Fruit fly (Drosophila melanogaster) whole organism, embryonic: ENCODE results near the gene slp1.

ENCODE experiments used
- Atf6 ChIP-seq: fragments of 200-800 bp; sonication (Bioruptor generic); IDR thresholded peaks from 2 replicates; pipeline ENCODE4 v1.3.6; 2022; ENCODE audit warnings: missing biosample characterization, missing genetic modification characterization
- Bdp1 ChIP-seq: fragments of 200-800 bp; sonication (Bioruptor generic); optimal IDR thresholded peaks from 3 replicates; lab custom pipeline; 2016; ENCODE audit warnings: missing biosample characterization, missing genetic modification characterization
- CG10543 ChIP-seq: fragments of 200-800 bp; sonication (Bioruptor generic); optimal IDR thresholded peaks from 3 replicates; lab custom pipeline; 2017; ENCODE audit warnings: missing biosample characterization, mild to moderate bottlenecking, missing genetic modification characterization, moderate library complexity
- CG12155 ChIP-seq: fragments of 200-800 bp; sonication (Bioruptor generic); optimal IDR thresholded peaks from 3 replicates; lab custom pipeline; 2016; ENCODE audit warnings: missing biosample characterization, missing genetic modification characterization
- CG14014 ChIP-seq: fragments of 200-800 bp; sonication (Bioruptor generic); IDR thresholded peaks from 2 replicates; pipeline ENCODE4 v1.3.6; 2022; ENCODE audit warnings: missing biosample characterization, missing genetic modification characterization
- CG15011 ChIP-seq: fragments of 200-800 bp; sonication (Bioruptor generic); optimal IDR thresholded peaks from 3 replicates; lab custom pipeline; 2018; ENCODE audit warnings: missing biosample characterization, mild to moderate bottlenecking, missing genetic modification characterization
- CG16813 ChIP-seq: fragments of 200-800 bp; sonication (Bioruptor generic); IDR thresholded peaks from 3 replicates; pipeline ENCODE4 v1.3.6; 2022; ENCODE audit warnings: missing biosample characterization, missing genetic modification characterization; ENCODE audit not compliant: partially characterized antibody
- CG16815 ChIP-seq: fragments of 200-800 bp; sonication (Bioruptor generic); optimal IDR thresholded peaks from 3 replicates; lab custom pipeline; 2017; ENCODE audit warnings: missing biosample characterization, mild to moderate bottlenecking, missing genetic modification characterization
- CG17328 ChIP-seq: fragments of 200-800 bp; sonication (Bioruptor generic); IDR thresholded peaks from 2 replicates; pipeline ENCODE4 v1.3.6; 2022; ENCODE audit warnings: missing biosample characterization, missing genetic modification characterization
- CG1832 ChIP-seq: fragments of 200-800 bp; sonication (Bioruptor generic); optimal IDR thresholded peaks from 2 replicates; lab custom pipeline; 2017; ENCODE audit warnings: missing biosample characterization, mild to moderate bottlenecking, missing genetic modification characterization, inconsistent platforms
- CG18599 ChIP-seq: fragments of 200-800 bp; sonication (Bioruptor generic); optimal IDR thresholded peaks from 3 replicates; lab custom pipeline; 2017; ENCODE audit warnings: missing biosample characterization, missing genetic modification characterization, mild to moderate bottlenecking, moderate library complexity, missing genetic modification reagents
- CG3847 ChIP-seq: fragments of 200-800 bp; sonication (Bioruptor generic); IDR thresholded peaks from 2 replicates; pipeline ENCODE4 v1.3.6; 2022; ENCODE audit warnings: missing biosample characterization, missing genetic modification characterization
- CG3995 ChIP-seq: fragments of 200-800 bp; sonication (Bioruptor generic); optimal IDR thresholded peaks from 3 replicates; lab custom pipeline; 2016; ENCODE audit warnings: missing biosample characterization, missing genetic modification characterization
- CG4328 ChIP-seq: fragments of 200-800 bp; sonication (Bioruptor generic); optimal IDR thresholded peaks from 3 replicates; lab custom pipeline; 2017; ENCODE audit warnings: missing biosample characterization, missing genetic modification reagents, missing genetic modification characterization
- CG4707 ChIP-seq: fragments of 200-800 bp; sonication (Bioruptor generic); optimal IDR thresholded peaks from 2 replicates; lab custom pipeline; 2018; ENCODE audit warnings: missing biosample characterization, mild to moderate bottlenecking, missing genetic modification characterization, moderate library complexity
- CG6254 ChIP-seq: fragments of 200-800 bp; sonication (Bioruptor generic); optimal IDR thresholded peaks from 3 replicates; lab custom pipeline; 2017; ENCODE audit warnings: mild to moderate bottlenecking, missing biosample characterization, missing genetic modification reagents, missing genetic modification characterization
- CG7839 ChIP-seq: fragments of 200-800 bp; sonication (Bioruptor generic); optimal IDR thresholded peaks from 3 replicates; lab custom pipeline; 2018; ENCODE audit warnings: missing biosample characterization, mild to moderate bottlenecking, missing genetic modification characterization, moderate library complexity
- CG8281 ChIP-seq: fragments of 200-800 bp; sonication (Bioruptor generic); optimal IDR thresholded peaks from 2 replicates; lab custom pipeline; 2018; ENCODE audit warnings: missing biosample characterization, mild to moderate bottlenecking, missing genetic modification characterization, moderate library complexity
- CG8388 ChIP-seq: fragments of 200-800 bp; sonication (Bioruptor generic); optimal IDR thresholded peaks from 2 replicates; lab custom pipeline; 2019; ENCODE audit warnings: missing biosample characterization, mild to moderate bottlenecking, missing genetic modification characterization, moderate library complexity
- CG8924 ChIP-seq: fragments of 200-800 bp; optimal IDR thresholded peaks from 3 replicates; lab custom pipeline; 2019; ENCODE audit warnings: missing biosample characterization, mild to moderate bottlenecking, missing genetic modification characterization, moderate library complexity
- CTCF ChIP-seq: fragments of 200-800 bp; sonication (Bioruptor generic); optimal IDR thresholded peaks from 2 replicates; lab custom pipeline; 2017; ENCODE audit warnings: missing biosample characterization, mild to moderate bottlenecking, missing genetic modification characterization, moderate library complexity
- CkIIα-i1 ChIP-seq: fragments of 200-800 bp; sonication (Bioruptor generic); IDR thresholded peaks from 2 replicates; pipeline ENCODE4 v1.3.6; 2022; ENCODE audit warnings: missing biosample characterization, missing genetic modification characterization
- CoRest ChIP-seq: fragments of 200-800 bp; sonication (Bioruptor generic); optimal IDR thresholded peaks from 3 replicates; lab custom pipeline; 2018; ENCODE audit warnings: missing biosample characterization, mild to moderate bottlenecking, missing genetic modification characterization, moderate library complexity
- D19A ChIP-seq: fragments of 200-800 bp; optimal IDR thresholded peaks from 3 replicates; lab custom pipeline; 2019; ENCODE audit warnings: missing biosample characterization, mild to moderate bottlenecking, missing genetic modification characterization, moderate library complexity
- GATAe ChIP-seq: fragments of 200-800 bp; sonication (Bioruptor generic); conservative IDR thresholded peaks from 2 replicates; pipeline ENCODE4 v1.3.6; 2022; ENCODE audit warnings: missing biosample characterization, missing genetic modification characterization
- H2.0 ChIP-seq: fragments of 200-800 bp; sonication (Bioruptor generic); IDR thresholded peaks from 2 replicates; pipeline ENCODE4 v1.3.6; 2022; ENCODE audit warnings: missing biosample characterization, missing genetic modification characterization
- HmgD ChIP-seq: fragments of 200-800 bp; sonication (Bioruptor generic); optimal IDR thresholded peaks from 3 replicates; lab custom pipeline; 2016; ENCODE audit warnings: missing biosample characterization, missing genetic modification characterization
- Lim3 ChIP-seq: fragments of 200-800 bp; sonication (Bioruptor generic); IDR thresholded peaks from 2 replicates; pipeline ENCODE4 v1.3.6; 2022; ENCODE audit warnings: missing biosample characterization, missing genetic modification characterization
- Lpt ChIP-seq: fragments of >200 bp; optimal IDR thresholded peaks from 2 replicates; lab custom pipeline; 2018; ENCODE audit warnings: missing biosample characterization, missing genetic modification characterization
- Mad ChIP-seq: fragments of 200-800 bp; sonication (Bioruptor generic); optimal IDR thresholded peaks from 2 replicates; lab custom pipeline; 2016; ENCODE audit warnings: missing biosample characterization, missing genetic modification characterization
- Nf-YA ChIP-seq: fragments of 200-800 bp; sonication (Bioruptor generic); IDR thresholded peaks from 2 replicates; pipeline ENCODE4 v1.3.6; 2022; ENCODE audit warnings: missing biosample characterization, missing genetic modification characterization
- NfI ChIP-seq: fragments of 200-800 bp; sonication (Bioruptor generic); optimal IDR thresholded peaks from 3 replicates; lab custom pipeline; 2018; ENCODE audit warnings: missing biosample characterization, mild to moderate bottlenecking, missing genetic modification characterization, moderate library complexity
- Trl ChIP-seq, 3 experiments: fragments of >200 bp in 2 of 3; fragments of 200-800 bp in 1 of 3; sonication (Bioruptor generic) in 1 of 3; optimal IDR thresholded peaks; 2 replicates in 1 of 3; 3 replicates in 2 of 3; lab custom pipeline; 2016 to 2017; ENCODE audit warnings: missing biosample characterization in 1 of 3, missing genetic modification characterization in 1 of 3
- YL-1 ChIP-seq: fragments of 200-800 bp; sonication (Bioruptor generic); optimal IDR thresholded peaks from 3 replicates; lab custom pipeline; 2017; ENCODE audit warnings: missing biosample characterization, mild to moderate bottlenecking, missing genetic modification characterization
- abd-A ChIP-seq: fragments of 200-800 bp; sonication (Bioruptor generic); optimal IDR thresholded peaks from 3 replicates; lab custom pipeline; 2019; ENCODE audit warnings: missing biosample characterization, mild to moderate bottlenecking, missing genetic modification characterization, moderate library complexity
- ato ChIP-seq: fragments of 200-800 bp; sonication (Bioruptor generic); IDR thresholded peaks from 2 replicates; pipeline ENCODE4 v1.3.6; 2022; ENCODE audit warnings: missing biosample characterization, missing genetic modification characterization; ENCODE audit not compliant: partially characterized antibody
- cad ChIP-seq: fragments of >200 bp; optimal IDR thresholded peaks from 2 replicates; lab custom pipeline; 2017; ENCODE audit warnings: missing biosample characterization, missing genetic modification characterization
- cg ChIP-seq: fragments of 200-800 bp; sonication (Bioruptor generic); optimal IDR thresholded peaks from 3 replicates; lab custom pipeline; 2019; ENCODE audit warnings: missing biosample characterization, mild to moderate bottlenecking, missing genetic modification characterization, moderate library complexity
- dysf ChIP-seq: fragments of 200-800 bp; sonication (Bioruptor generic); IDR thresholded peaks from 3 replicates; pipeline ENCODE4 v1.3.6; 2022; ENCODE audit warnings: missing biosample characterization, missing genetic modification characterization
- fd96Cb ChIP-seq: fragments of 200-800 bp; sonication (Bioruptor generic); optimal IDR thresholded peaks from 2 replicates; lab custom pipeline; 2018; ENCODE audit warnings: missing biosample characterization, mild to moderate bottlenecking, missing genetic modification characterization, moderate library complexity
- jumu ChIP-seq: fragments of 200-800 bp; sonication (Bioruptor generic); optimal IDR thresholded peaks from 3 replicates; lab custom pipeline; 2016; ENCODE audit warnings: missing biosample characterization, missing genetic modification characterization
- kni ChIP-seq: fragments of 200-800 bp; sonication (Bioruptor generic); optimal IDR thresholded peaks from 3 replicates; lab custom pipeline; 2017; ENCODE audit warnings: mild to moderate bottlenecking, missing biosample characterization, missing genetic modification reagents, missing genetic modification characterization
- lov ChIP-seq, 2 experiments: fragments of 200-800 bp in 1 of 2; fragments of >200 bp in 1 of 2; sonication (Bioruptor generic) in 1 of 2; IDR thresholded peaks in 1 of 2; optimal IDR thresholded peaks in 1 of 2; 2 replicates in 1 of 2; 3 replicates in 1 of 2; pipeline versions ENCODE4 v1.3.6 to Lab custom; 2017 to 2022; ENCODE audit warnings: missing biosample characterization in 1 of 2, missing genetic modification characterization in 1 of 2
- oc ChIP-seq: fragments of 200-800 bp; sonication (Bioruptor generic); optimal IDR thresholded peaks from 2 replicates; lab custom pipeline; 2018; ENCODE audit warnings: missing biosample characterization, mild to moderate bottlenecking, missing genetic modification characterization, moderate library complexity
- onecut ChIP-seq: fragments of 200-800 bp; sonication (Bioruptor generic); IDR thresholded peaks from 2 replicates; pipeline ENCODE4 v1.3.6; 2022; ENCODE audit warnings: missing biosample characterization, missing genetic modification characterization
- ranshi ChIP-seq: fragments of 200-800 bp; sonication (Bioruptor generic); IDR thresholded peaks from 2 replicates; pipeline ENCODE4 v1.3.6; 2022; ENCODE audit warnings: missing biosample characterization, missing genetic modification characterization
- schlank ChIP-seq: fragments of 200-800 bp; sonication (Bioruptor generic); optimal IDR thresholded peaks from 2 replicates; lab custom pipeline; 2018; ENCODE audit warnings: missing biosample characterization, mild to moderate bottlenecking, missing genetic modification characterization
- tap ChIP-seq: fragments of 200-800 bp; optimal IDR thresholded peaks from 3 replicates; lab custom pipeline; 2019; ENCODE audit warnings: missing biosample characterization, mild to moderate bottlenecking, missing genetic modification characterization, moderate library complexity
- vfl ChIP-seq: fragments of 200-800 bp; sonication (Bioruptor generic); optimal IDR thresholded peaks from 2 replicates; lab custom pipeline; 2016; ENCODE audit warnings: missing biosample characterization, missing genetic modification characterization
- zen ChIP-seq: fragments of 200-800 bp; sonication (Bioruptor generic); optimal IDR thresholded peaks from 3 replicates; lab custom pipeline; 2018; ENCODE audit warnings: missing biosample characterization, mild to moderate bottlenecking, missing genetic modification characterization, moderate library complexity
- zen2 ChIP-seq: fragments of 200-800 bp; sonication (Bioruptor generic); IDR thresholded peaks from 3 replicates; pipeline ENCODE4 v1.3.6; 2022; ENCODE audit warnings: missing biosample characterization, missing genetic modification characterization; ENCODE audit not compliant: partially characterized antibody

Gene slp1

dm6 chr2L:3835221-3835620, 9.7 kb downstream of the slp1 start (continued):
- TF ChIP-seq CG4328 (GFP tag; lab: Kevin White, UChicago) (no peak), CG8388 (no peak), Lpt (GFP tag; lab: Kevin White, UChicago) (no peak), CG17328 (no peak), NfI (GFP tag; lab: Kevin White, UChicago) (no peak), kni (GFP tag; lab: Kevin White, UChicago) (peak; percentile 49), CoRest (tag; lab: Kevin White, UChicago) (peak; percentile 22), CG4707 (GFP tag; lab: Kevin White, UChicago) (no peak), jumu (GFP tag; lab: Kevin White, UChicago) (no peak), CG1832 (GFP tag; lab: Kevin White, UChicago) (no peak), schlank (tag; lab: Kevin White, UChicago) (no peak), tap (tag; lab: Kevin White, UChicago) (no peak), D19A (tag; lab: Kevin White, UChicago) (no peak), H2.0 (no peak), CG7839 (no peak), Lim3 (GFP tag; lab: Robert Waterston, UW) (no peak), Atf6 (GFP tag; lab: Robert Waterston, UW) (no peak), Nf-YA (GFP tag; lab: Robert Waterston, UW) (peak; percentile 75), CTCF (GFP tag; lab: Kevin White, UChicago) (no peak), zen2 (peak; percentile 53; the same call in 1 of the 3 replicates), CkIIα-i1 (GFP tag; lab: Robert Waterston, UW) (no peak), HmgD (GFP tag; lab: Kevin White, UChicago) (no peak), CG8281 (tag; lab: Kevin White, UChicago) (no peak), cg (peak; percentile 94), YL-1 (GFP tag; lab: Kevin White, UChicago) (no peak), CG3995 (GFP tag; lab: Kevin White, UChicago) (no peak), onecut (peak; percentile 62), ato (no peak), zen (tag; lab: Kevin White, UChicago) (no peak), CG16813 (GFP tag; lab: Robert Waterston, UW) (no peak), CG6254 (GFP tag; lab: Kevin White, UChicago) (no peak), CG14014 (GFP tag; lab: Robert Waterston, UW) (no peak)

dm6 chr2L:3836440-3836890, 11.0 kb downstream of the slp1 start, which contains the start of gene slp2:
Gene slp2, plus strand, starts transcription at chr2L:3836840.
- no peak for TF ChIP-seq fd96Cb
- peak; percentile 65 for TF ChIP-seq CG6254 (GFP tag; lab: Kevin White, UChicago)
- TF ChIP-seq tap (tag; lab: Kevin White, UChicago) = no peak
- TF ChIP-seq GATAe (GFP tag; lab: Robert Waterston, UW) = no peak
- no peak for TF ChIP-seq Bdp1 (GFP tag; lab: Kevin White, UChicago)
- TF ChIP-seq cad (GFP tag; lab: Kevin White, UChicago) = peak; percentile 61
- TF ChIP-seq CG16815 (GFP tag; lab: Kevin White, UChicago) = no peak
- no peak for TF ChIP-seq dysf (GFP tag; lab: Robert Waterston, UW)
- no peak for TF ChIP-seq CG18599
- no peak for TF ChIP-seq CG3847 (GFP tag; lab: Robert Waterston, UW)
- no peak for TF ChIP-seq ranshi (GFP tag; lab: Robert Waterston, UW)
- TF ChIP-seq CG12155 (GFP tag; lab: Kevin White, UChicago) = no peak
- TF ChIP-seq Trl (optimal IDR thresholded peaks at IDR 0.05; lab: Kevin White, UChicago) = peak; percentile 51 to 55
- TF ChIP-seq Trl (GFP tag; optimal IDR thresholded peaks at IDR 0.05; lab: Kevin White, UChicago) = no peak
- TF ChIP-seq CG15011 (GFP tag; lab: Kevin White, UChicago) = no peak
- no peak for TF ChIP-seq Mad (GFP tag; lab: Kevin White, UChicago)
- no peak for TF ChIP-seq CG8924 (tag; lab: Kevin White, UChicago)
- TF ChIP-seq lov (optimal IDR thresholded peaks at IDR 0.05; lab: Kevin White, UChicago) = no peak
- TF ChIP-seq lov (GFP tag; IDR thresholded peaks at IDR 0.05; lab: Robert Waterston, UW) = peak; percentile 19; the same call in 1 of the 3 replicates
- peak; percentile 43 for TF ChIP-seq oc (tag; lab: Kevin White, UChicago)
- TF ChIP-seq abd-A (tag; lab: Kevin White, UChicago) = peak; percentile 87
- TF ChIP-seq vfl (GFP tag; lab: Kevin White, UChicago) = no peak
- no peak for TF ChIP-seq CG10543 (GFP tag; lab: Kevin White, UChicago)
